Fruit fly (Drosophila melanogaster): ENCODE results near the gene TM9SF4.

The TM9SF4 gene

dm6 chr2L:13746652-13747051 lies at the start of gene TM9SF4:
TM9SF4 (plus strand) TSS chr2L:13746952.
- TF ChIP-seq fd59A (GFP tag; optimal IDR thresholded peaks at IDR 0.05), result no peak
- TF ChIP-seq Sox14 (GFP tag; optimal IDR thresholded peaks at IDR 0.05), result no peak
- TF ChIP-seq CG3919 (GFP tag; optimal IDR thresholded peaks at IDR 0.05), result no peak
- no peak for TF ChIP-seq Hr4 (GFP tag; optimal IDR thresholded peaks at IDR 0.05)
- no peak for TF ChIP-seq cyc (GFP tag; optimal IDR thresholded peaks at IDR 0.05)
- no peak for TF ChIP-seq CG6854 (GFP tag; optimal IDR thresholded peaks at IDR 0.05)
- no peak for TF ChIP-seq CG10631 (GFP tag; optimal IDR thresholded peaks at IDR 0.05)
- no peak for TF ChIP-seq topi (GFP tag; optimal IDR thresholded peaks at IDR 0.05)
- no peak for TF ChIP-seq CG31627 (GFP tag; optimal IDR thresholded peaks at IDR 0.05)
- no peak for TF ChIP-seq Gug (GFP tag; IDR thresholded peaks at IDR 0.05)
- TF ChIP-seq fd85E (GFP tag; optimal IDR thresholded peaks at IDR 0.05), result no peak
- TF ChIP-seq vri (GFP tag; optimal IDR thresholded peaks at IDR 0.05), result no peak
- TF ChIP-seq CG8632 (GFP tag; optimal IDR thresholded peaks at IDR 0.05), result no peak

dm6 chr2L:13699057-13699456 lies 47.7 kb upstream of the TM9SF4 start:
- no peak for TF ChIP-seq Smox (GFP tag; optimal IDR thresholded peaks at IDR 0.05)
- TF ChIP-seq Ets21C (GFP tag; optimal IDR thresholded peaks at IDR 0.05), result no peak
- TF ChIP-seq cyc (GFP tag; optimal IDR thresholded peaks at IDR 0.05), result no peak
- peak; percentile 5 for TF ChIP-seq topi (GFP tag; optimal IDR thresholded peaks at IDR 0.05)
- no peak for TF ChIP-seq CG11902 (GFP tag; optimal IDR thresholded peaks at IDR 0.05)
- TF ChIP-seq Hr4 (GFP tag; optimal IDR thresholded peaks at IDR 0.05), result no peak
- peak; percentile 1 for TF ChIP-seq Met (GFP tag; optimal IDR thresholded peaks at IDR 0.05)
- peak; percentile 31 for TF ChIP-seq svp (GFP tag)
- TF ChIP-seq CG8119 (GFP tag; IDR thresholded peaks at IDR 0.05), result no peak
- no peak for TF ChIP-seq CG1621 (tag; optimal IDR thresholded peaks at IDR 0.05)
- TF ChIP-seq Hr39 (GFP tag; optimal IDR thresholded peaks at IDR 0.05), result no peak
- TF ChIP-seq Ets96B (tag; optimal IDR thresholded peaks at IDR 0.05), result peak; percentile 39
- TF ChIP-seq CG10669 (GFP tag; optimal IDR thresholded peaks at IDR 0.05), result peak; percentile 22
- TF ChIP-seq Sox14 (GFP tag; optimal IDR thresholded peaks at IDR 0.05), result no peak
- TF ChIP-seq CG7368 (GFP tag; optimal IDR thresholded peaks at IDR 0.05), result no peak
- TF ChIP-seq Eip75B (GFP tag; optimal IDR thresholded peaks at IDR 0.05), result no peak
- TF ChIP-seq dsx (GFP tag; optimal IDR thresholded peaks at IDR 0.05; ENCODE audit: poor library complexity, severe bottlenecking), result peak; percentile 4
- TF ChIP-seq eg (GFP tag; IDR thresholded peaks at IDR 0.05), result 0 out of 3 replicates have a peak, but pooled peaks have one; percentile 31
- TF ChIP-seq CG6163 (GFP tag; IDR thresholded peaks at IDR 0.05), result peak; percentile 66
- no peak for TF ChIP-seq CG8632 (GFP tag; optimal IDR thresholded peaks at IDR 0.05)
- no peak for TF ChIP-seq esn (GFP tag; optimal IDR thresholded peaks at IDR 0.05)
- TF ChIP-seq dac (GFP tag; optimal IDR thresholded peaks at IDR 0.05), result no peak
- TF ChIP-seq lz (GFP tag; optimal IDR thresholded peaks at IDR 0.05), result no peak
- TF ChIP-seq CG3919 (GFP tag; optimal IDR thresholded peaks at IDR 0.05), result peak; percentile 9
- TF ChIP-seq fd59A (GFP tag; optimal IDR thresholded peaks at IDR 0.05), result peak; percentile 7
- no peak for TF ChIP-seq OdsH (GFP tag; optimal IDR thresholded peaks at IDR 0.05)
- TF ChIP-seq CG15336 (GFP tag; IDR thresholded peaks at IDR 0.05), result no peak
- TF ChIP-seq CG6276 (GFP tag; optimal IDR thresholded peaks at IDR 0.05), result peak; percentile 13
- no peak for TF ChIP-seq CG8319 (GFP tag; optimal IDR thresholded peaks at IDR 0.05)
- TF ChIP-seq net (GFP tag; optimal IDR thresholded peaks at IDR 0.05), result no peak
- TF ChIP-seq Gug (GFP tag; IDR thresholded peaks at IDR 0.05), result no peak
- peak; percentile 0 for TF ChIP-seq spab (GFP tag; optimal IDR thresholded peaks at IDR 0.05)

- TF ChIP-seq CG31627 (GFP tag; optimal IDR thresholded peaks at IDR 0.05), result no peak
- TF ChIP-seq ss (GFP tag; optimal IDR thresholded peaks at IDR 0.05), result no peak
- no peak for TF ChIP-seq eg (GFP tag; IDR thresholded peaks at IDR 0.05)
- TF ChIP-seq topi (GFP tag; optimal IDR thresholded peaks at IDR 0.05), result no peak
- TF ChIP-seq fd85E (GFP tag; optimal IDR thresholded peaks at IDR 0.05), result no peak
- no peak for TF ChIP-seq CG15336 (GFP tag; IDR thresholded peaks at IDR 0.05)
- no peak for TF ChIP-seq CG8632 (GFP tag; optimal IDR thresholded peaks at IDR 0.05)
- no peak for TF ChIP-seq Hr38 (GFP tag; optimal IDR thresholded peaks at IDR 0.05)
- TF ChIP-seq fkh (GFP tag; optimal IDR thresholded peaks at IDR 0.05), result no peak
- TF ChIP-seq CG10631 (GFP tag; optimal IDR thresholded peaks at IDR 0.05), result no peak
- no peak for TF ChIP-seq Eip75B (GFP tag; optimal IDR thresholded peaks at IDR 0.05)
- TF ChIP-seq Met (GFP tag; optimal IDR thresholded peaks at IDR 0.05), result no peak
- TF ChIP-seq CG11294 (GFP tag; IDR thresholded peaks at IDR 0.05), result no peak
- no peak for TF ChIP-seq CG3919 (GFP tag; optimal IDR thresholded peaks at IDR 0.05)
- TF ChIP-seq CG32006 (GFP tag; optimal IDR thresholded peaks at IDR 0.05), result no peak
Measured at dm6 chr2L:13707915-13708314, 38.8 kb upstream of the TM9SF4 start, which contains the start of gene Gpo3. Gpo3 (plus strand) TSS chr2L:13708215.

Measured in whole organism, prepupa.